Fruit fly (Drosophila melanogaster): ENCODE results near the gene Snmp1.

The Snmp1 gene

DNA sequence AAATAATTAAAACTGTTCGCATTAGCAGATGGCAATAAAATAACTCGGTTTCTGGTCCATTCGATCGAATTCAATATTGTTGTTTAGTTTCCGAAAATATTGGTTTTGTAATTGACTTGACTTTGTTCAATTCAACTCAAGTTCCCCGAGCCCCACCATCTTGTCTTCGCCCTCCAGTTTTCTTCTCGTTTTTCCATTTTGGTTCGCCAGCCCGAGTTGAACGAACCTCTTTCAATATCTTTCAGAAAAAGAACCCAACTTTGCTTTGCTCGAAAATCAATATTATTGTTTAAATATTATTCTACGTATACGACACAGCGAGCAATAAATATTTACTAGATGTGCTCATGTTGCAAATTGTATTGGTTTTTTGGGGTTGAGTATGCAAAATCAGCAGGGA lies 9.4 kb downstream of the Snmp1 start:
- TF ChIP-seq usp (GFP tag; optimal IDR thresholded peaks at IDR 0.05) (no peak), EcR (GFP tag; optimal IDR thresholded peaks at IDR 0.05) (no peak)

DNA sequence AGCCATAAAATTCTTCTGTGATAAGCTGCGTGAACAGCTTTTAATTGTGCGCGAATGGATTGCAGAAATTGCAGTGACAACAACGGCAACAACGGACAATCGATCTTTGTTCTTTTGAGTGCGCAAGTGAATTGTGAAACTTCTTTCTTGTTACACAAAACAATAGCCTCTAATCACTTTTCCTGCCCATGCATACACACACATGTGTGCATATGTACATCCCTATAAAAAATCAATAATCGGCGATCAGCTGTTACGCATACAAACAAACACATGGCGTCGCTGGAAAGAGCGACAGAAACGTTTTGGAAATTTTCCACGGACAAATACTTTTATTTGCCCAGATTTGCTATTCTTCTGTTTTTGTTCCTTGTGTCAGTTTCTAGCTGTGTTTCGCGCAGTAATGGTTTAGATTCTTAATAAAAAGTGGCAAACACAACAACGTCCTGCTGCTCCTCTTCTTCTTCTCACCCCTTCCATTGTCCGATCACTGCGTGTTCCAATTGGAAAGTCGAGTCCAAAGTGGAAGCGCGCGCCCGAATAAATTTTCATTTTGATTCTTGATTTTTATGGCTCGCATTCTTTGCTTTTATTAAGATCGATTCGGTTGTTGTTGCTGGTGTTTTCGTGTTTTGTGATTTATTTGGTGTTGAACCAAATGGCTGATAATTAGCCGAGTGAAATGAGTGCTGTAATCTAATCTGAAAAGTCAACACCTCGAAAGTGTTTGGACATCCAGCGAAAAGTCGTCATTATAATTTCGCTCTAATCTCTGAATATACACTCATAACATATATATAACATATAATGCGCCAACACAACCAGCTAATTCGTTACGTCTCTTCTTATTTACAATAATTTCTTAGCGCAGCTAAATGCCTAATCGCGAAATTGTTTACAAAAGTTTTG lies 11.2 kb downstream of the Snmp1 start:
- TF ChIP-seq usp (GFP tag; optimal IDR thresholded peaks at IDR 0.05) (no peak), Dll (optimal IDR thresholded peaks at IDR 0.05) (no peak), CG8478 (optimal IDR thresholded peaks at IDR 0.05) (no peak), EcR (GFP tag; optimal IDR thresholded peaks at IDR 0.05) (no peak), pan (optimal IDR thresholded peaks at IDR 0.05) (no peak), psq (optimal IDR thresholded peaks at IDR 0.05) (no peak)

dm6 chr3R:21155931-21156488 lies 12.0 kb downstream of the Snmp1 start:
- TF ChIP-seq pan (optimal IDR thresholded peaks at IDR 0.05): no peak
- TF ChIP-seq CG8478 (optimal IDR thresholded peaks at IDR 0.05): no peak
- TF ChIP-seq psq (optimal IDR thresholded peaks at IDR 0.05): no peak
- TF ChIP-seq usp (GFP tag; optimal IDR thresholded peaks at IDR 0.05): no peak
- TF ChIP-seq Dll (optimal IDR thresholded peaks at IDR 0.05): no peak
- TF ChIP-seq EcR (GFP tag; optimal IDR thresholded peaks at IDR 0.05): no peak

- no peak for TF ChIP-seq EcR (GFP tag; optimal IDR thresholded peaks at IDR 0.05)
Observed at dm6 chr3R:21154130-21154529, 13.9 kb downstream of the Snmp1 start.

dm6 chr3R:21152856-21153278 lies 15.1 kb downstream of the Snmp1 start:
- no peak for TF ChIP-seq pan (optimal IDR thresholded peaks at IDR 0.05)
- no peak for TF ChIP-seq CG8478 (optimal IDR thresholded peaks at IDR 0.05)
- no peak for TF ChIP-seq usp (GFP tag; optimal IDR thresholded peaks at IDR 0.05)
- no peak for TF ChIP-seq psq (optimal IDR thresholded peaks at IDR 0.05)
- TF ChIP-seq Dll (optimal IDR thresholded peaks at IDR 0.05): no peak
- TF ChIP-seq EcR (GFP tag; optimal IDR thresholded peaks at IDR 0.05): no peak

DNA sequence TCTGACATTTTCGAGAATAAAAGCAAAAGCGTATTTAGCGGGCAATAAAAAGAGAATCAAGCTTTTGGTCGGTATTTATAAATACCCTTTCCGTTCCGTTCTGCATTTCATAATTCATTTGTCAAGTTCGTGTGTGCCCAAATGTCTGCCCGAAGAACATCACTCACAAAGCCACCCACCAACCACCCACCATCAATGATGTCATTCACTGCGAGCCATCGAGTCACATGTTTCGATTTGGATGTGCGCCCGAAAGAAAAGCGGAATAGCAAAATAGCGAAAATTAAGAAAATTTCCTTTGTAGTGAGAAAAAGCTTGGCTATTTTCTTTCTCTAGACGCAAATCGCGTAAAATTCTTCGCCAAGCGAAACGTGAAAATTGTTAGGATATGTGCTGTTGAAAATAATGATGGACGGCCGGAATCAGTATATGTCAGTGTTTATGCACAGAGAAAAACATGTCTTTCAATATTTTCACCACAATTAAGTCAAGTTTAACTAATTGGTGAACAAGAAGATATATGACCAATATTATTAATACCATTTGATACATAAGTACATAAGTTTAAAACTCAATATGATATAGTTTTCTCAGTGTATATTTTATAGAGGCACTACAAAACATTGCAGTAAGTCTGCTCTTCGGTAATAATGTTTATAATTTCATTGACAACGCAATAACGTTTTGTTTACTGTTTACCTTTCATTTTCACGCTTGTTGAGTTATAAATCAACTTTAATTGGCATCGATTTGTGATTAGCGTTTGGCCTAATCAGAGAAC lies 16.7 kb downstream of the Snmp1 start:
- TF ChIP-seq pan (optimal IDR thresholded peaks at IDR 0.05) (no peak), usp (GFP tag; optimal IDR thresholded peaks at IDR 0.05) (no peak)

DNA sequence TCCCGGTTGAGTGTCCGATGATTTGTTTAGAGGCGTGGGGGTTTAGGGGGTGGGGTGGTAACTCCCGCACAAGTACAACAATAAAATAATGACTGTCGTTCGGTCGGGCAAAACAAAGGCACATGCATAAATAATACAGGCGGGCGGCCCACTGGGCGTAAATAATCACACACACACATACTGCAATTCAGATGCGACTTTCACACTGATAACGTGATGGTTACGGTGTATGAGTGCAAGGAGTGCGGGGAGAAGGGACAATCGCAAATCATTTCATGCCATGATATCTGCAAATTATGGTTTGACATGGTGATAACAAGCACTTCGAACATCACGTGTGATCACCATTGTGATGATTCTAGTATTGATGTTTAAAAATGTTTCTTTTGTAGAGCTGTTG lies 17.9 kb downstream of the Snmp1 start:
- TF ChIP-seq psq (optimal IDR thresholded peaks at IDR 0.05) (no peak), Dll (optimal IDR thresholded peaks at IDR 0.05) (no peak), EcR (GFP tag; optimal IDR thresholded peaks at IDR 0.05) (no peak), pan (optimal IDR thresholded peaks at IDR 0.05) (no peak), usp (GFP tag; optimal IDR thresholded peaks at IDR 0.05) (no peak), CG8478 (optimal IDR thresholded peaks at IDR 0.05) (no peak)

- TF ChIP-seq usp (GFP tag; optimal IDR thresholded peaks at IDR 0.05): no peak
- TF ChIP-seq Dll (optimal IDR thresholded peaks at IDR 0.05): no peak
- TF ChIP-seq EcR (GFP tag; optimal IDR thresholded peaks at IDR 0.05): no peak
Observed at dm6 chr3R:21141341-21141740, 26.7 kb downstream of the Snmp1 start.

DNA sequence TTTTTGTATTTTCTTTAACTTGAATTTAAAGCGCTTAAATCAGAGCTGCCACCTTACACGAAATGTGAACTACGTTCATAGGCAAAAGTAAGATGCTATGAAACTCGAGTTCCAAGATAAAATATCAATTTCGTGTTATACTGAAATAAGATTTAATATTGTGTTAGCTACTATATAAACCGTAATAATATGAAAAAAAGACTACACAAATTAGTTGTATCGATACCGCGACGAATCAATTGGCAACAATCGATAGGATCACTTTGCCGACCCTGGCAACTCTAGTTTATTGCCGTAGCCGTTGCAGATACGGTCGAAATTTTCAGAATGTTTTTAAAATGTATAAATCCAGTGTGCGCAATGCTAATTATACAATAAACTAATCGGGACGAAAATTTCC lies 27.5 kb downstream of the Snmp1 start, which contains the start of gene SNF4Agamma:
Gene SNF4Agamma (plus strand): TSS at position 282 of the 400 bp plus-strand sequence.
- no peak for TF ChIP-seq pan (optimal IDR thresholded peaks at IDR 0.05)
- no peak for TF ChIP-seq Dll (optimal IDR thresholded peaks at IDR 0.05)
- TF ChIP-seq psq (optimal IDR thresholded peaks at IDR 0.05): no peak
- TF ChIP-seq EcR (GFP tag; optimal IDR thresholded peaks at IDR 0.05): no peak
- TF ChIP-seq CG8478 (optimal IDR thresholded peaks at IDR 0.05): no peak
- no peak for TF ChIP-seq usp (GFP tag; optimal IDR thresholded peaks at IDR 0.05)

dm6 chr3R:21138220-21138754 lies 29.7 kb downstream of the Snmp1 start, which contains the start of gene meigo:
TSS of gene meigo (plus strand) at chr3R:21138270.
- TF ChIP-seq Dll (optimal IDR thresholded peaks at IDR 0.05) (no peak), pan (optimal IDR thresholded peaks at IDR 0.05) (no peak), CG8478 (optimal IDR thresholded peaks at IDR 0.05) (no peak), usp (GFP tag; optimal IDR thresholded peaks at IDR 0.05) (no peak), psq (optimal IDR thresholded peaks at IDR 0.05) (no peak), EcR (GFP tag; optimal IDR thresholded peaks at IDR 0.05) (no peak)

DNA sequence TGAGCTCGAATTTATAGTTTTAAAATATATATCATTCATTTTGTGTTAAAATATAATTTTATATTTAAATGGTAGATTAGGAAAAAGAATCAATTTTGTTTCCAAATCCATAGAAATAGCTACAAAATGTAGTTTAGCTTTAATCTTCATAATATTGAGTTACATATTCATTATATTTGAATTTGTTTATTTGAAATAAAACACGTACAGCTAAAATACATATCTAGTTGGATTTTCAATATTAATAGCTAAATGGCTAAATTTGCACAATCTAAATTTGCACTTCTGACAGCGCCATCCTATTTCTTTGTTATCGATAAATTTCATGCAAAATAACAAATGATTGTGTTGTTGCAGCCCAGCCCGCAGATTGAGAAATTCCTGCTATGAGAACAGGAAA lies 34.1 kb downstream of the Snmp1 start, which contains the start of gene Usp8:
Gene Usp8 (plus strand): TSS at position 312 of the 400 bp plus-strand sequence.
- no peak for TF ChIP-seq Dll (optimal IDR thresholded peaks at IDR 0.05)
- TF ChIP-seq pan (optimal IDR thresholded peaks at IDR 0.05): no peak
- TF ChIP-seq EcR (GFP tag; optimal IDR thresholded peaks at IDR 0.05): no peak
- no peak for TF ChIP-seq CG8478 (optimal IDR thresholded peaks at IDR 0.05)
- TF ChIP-seq psq (optimal IDR thresholded peaks at IDR 0.05): no peak
- TF ChIP-seq usp (GFP tag; optimal IDR thresholded peaks at IDR 0.05): no peak

DNA sequence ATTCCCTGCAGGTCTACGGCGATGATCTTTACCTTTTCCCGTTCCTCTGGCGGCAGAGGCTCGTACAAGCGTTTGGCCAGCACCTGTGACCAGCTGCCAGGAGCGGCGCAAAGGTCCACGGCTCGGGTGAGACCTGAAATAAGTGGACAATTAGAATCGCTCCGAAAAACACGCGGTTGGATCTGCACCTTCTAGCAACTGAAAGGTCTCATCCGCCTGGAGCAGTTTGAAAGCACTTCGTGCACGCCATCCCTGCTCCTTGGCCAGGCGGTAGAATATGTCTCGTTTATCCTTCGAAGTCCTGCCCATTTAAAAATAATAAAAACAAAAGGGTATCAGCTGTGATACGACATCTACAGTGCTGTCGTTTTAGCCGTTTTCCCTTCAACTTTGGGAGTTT lies 34.5 kb downstream of the Snmp1 start, which contains the start of gene Trm7-34:
Gene Trm7-34 (minus strand): TSS at position 365 of the 400 bp plus-strand sequence.
- TF ChIP-seq pan (optimal IDR thresholded peaks at IDR 0.05) (no peak), Dll (optimal IDR thresholded peaks at IDR 0.05) (no peak), psq (optimal IDR thresholded peaks at IDR 0.05) (no peak), CG8478 (optimal IDR thresholded peaks at IDR 0.05) (no peak), EcR (GFP tag; optimal IDR thresholded peaks at IDR 0.05) (no peak), usp (GFP tag; optimal IDR thresholded peaks at IDR 0.05) (no peak)
